Worm (Caenorhabditis elegans) whole organism, L4 larva: Measurements from ENCODE around the gene mdt-9.

Experiments used
- D1046.2 ChIP-seq: fragments of 200-800 bp; sonication (Bioruptor generic); IDR thresholded peaks from 2 replicates; pipeline ENCODE4 v1.3.6; 2022; ENCODE audit warnings: missing genetic modification characterization, missing compliant biosample characterization
- ama-1 ChIP-seq: fragments of 150-350 bp; optimal IDR thresholded peaks from 2 replicates; lab custom pipeline; 2014; ENCODE audit warnings: inconsistent platforms, mixed read lengths
- dve-1 ChIP-seq: sonication (generic microtip); optimal IDR thresholded peaks from 2 replicates; lab custom pipeline; 2017; ENCODE audit warnings: antibody characterized with exemption, mild to moderate bottlenecking, missing genetic modification characterization, missing compliant biosample characterization; ENCODE audit not compliant: insufficient read depth
- fkh-10 ChIP-seq: fragments of 150-350 bp; optimal IDR thresholded peaks from 2 replicates; lab custom pipeline; 2014; ENCODE audit warnings: missing biosample characterization, missing genetic modification reagents, missing genetic modification characterization
- fos-1 ChIP-seq: fragments of 150-350 bp; optimal IDR thresholded peaks from 2 replicates; lab custom pipeline; 2014; ENCODE audit warnings: missing biosample characterization, missing genetic modification characterization
- mdl-1 ChIP-seq, 2 experiments: fragments of 150-350 bp in 1 of 2; sonication (generic microtip) in 1 of 2; optimal IDR thresholded peaks; 2 replicates each; lab custom pipeline; 2014 to 2017; ENCODE audit warnings: missing biosample characterization in 2 of 2, missing genetic modification characterization in 2 of 2
- nhr-11 ChIP-seq: fragments of 150-350 bp; optimal IDR thresholded peaks from 2 replicates; lab custom pipeline; 2014; ENCODE audit warnings: missing biosample characterization, missing genetic modification characterization
- nhr-42 ChIP-seq: fragments of 200-800 bp; sonication (Bioruptor generic); IDR thresholded peaks from 2 replicates; pipeline ENCODE4 v1.3.6; 2022; ENCODE audit warnings: missing genetic modification characterization, missing compliant biosample characterization
- pha-4 ChIP-seq, 2 experiments: fragments of 150-350 bp in 1 of 2; fragments of 200-800 bp in 1 of 2; sonication (Bioruptor generic) in 1 of 2; IDR thresholded peaks in 1 of 2; optimal IDR thresholded peaks in 1 of 2; 2 replicates each; pipeline versions ENCODE4 v1.3.6 to Lab custom; 2014 to 2022; ENCODE audit warnings: missing genetic modification characterization in 2 of 2, missing genetic modification reagents in 2 of 2, missing biosample characterization in 1 of 2, missing compliant biosample characterization in 1 of 2
- saeg-2 ChIP-seq: fragments of 200-800 bp; sonication (Bioruptor generic); IDR thresholded peaks from 2 replicates; pipeline ENCODE4 v1.3.6; 2022; ENCODE audit warnings: missing genetic modification reagents, missing genetic modification characterization, missing compliant biosample characterization
- snpc-4 ChIP-seq: fragments of 150-350 bp; optimal IDR thresholded peaks from 2 replicates; lab custom pipeline; 2014; ENCODE audit warnings: missing biosample characterization, missing genetic modification characterization
- ztf-11 ChIP-seq: fragments of 150-350 bp; optimal IDR thresholded peaks from 2 replicates; lab custom pipeline; 2014; ENCODE audit warnings: missing biosample characterization, missing genetic modification characterization

DNA sequence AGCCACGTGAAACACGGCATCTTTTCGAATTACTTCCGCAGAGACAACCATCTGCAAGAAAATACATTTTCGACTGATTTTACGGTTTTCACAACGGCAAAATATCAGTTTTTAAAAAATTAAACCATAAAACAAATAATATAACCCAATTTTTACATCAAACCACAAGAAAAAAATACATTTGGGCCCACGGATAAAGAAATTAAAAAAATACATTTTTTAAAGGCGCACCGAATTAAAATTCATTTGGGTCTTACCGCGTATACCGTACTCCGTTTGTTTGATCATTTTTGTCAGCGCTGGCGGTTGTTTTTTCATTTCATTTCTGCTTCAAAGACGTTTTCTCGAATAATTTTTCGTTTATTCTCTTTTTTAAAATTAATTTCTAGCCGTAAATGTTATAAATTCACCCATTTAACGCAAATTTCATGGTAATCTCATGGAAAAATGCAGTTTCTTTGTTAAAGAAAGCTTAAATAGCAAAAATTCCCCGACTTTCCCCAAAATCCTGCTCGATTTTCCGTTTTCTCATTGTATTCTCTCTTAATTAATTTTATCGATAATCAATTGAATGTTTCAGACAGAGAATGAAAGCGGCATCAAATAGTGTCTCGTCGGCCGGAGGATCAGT lies 32.9 kb upstream of the mdt-9 start, which contains the start of the genes rec-8 and mex-5:
- no peak for TF ChIP-seq ama-1
- TF ChIP-seq D1046.2: no peak
- TF ChIP-seq ztf-11 (tag; lab: Kevin White, UChicago): no peak
- no peak for TF ChIP-seq fkh-10 (GFP tag; lab: Kevin White, UChicago)
- no peak for TF ChIP-seq nhr-11
- TF ChIP-seq nhr-42: no peak
- no peak for TF ChIP-seq mdl-1 (tag; optimal IDR thresholded peaks at IDR 0.05; lab: Kevin White, UChicago)
- no peak for TF ChIP-seq dve-1 (tag; lab: Kevin White, UChicago)
- no peak for TF ChIP-seq fos-1 (tag; lab: Kevin White, UChicago)
- no peak for TF ChIP-seq pha-4 (GFP tag; IDR thresholded peaks at IDR 0.05; lab: Robert Waterston, UW)
- TF ChIP-seq pha-4 (tag; optimal IDR thresholded peaks at IDR 0.05; lab: Kevin White, UChicago): no peak
- TF ChIP-seq snpc-4 (tag; lab: Kevin White, UChicago): no peak
- no peak for TF ChIP-seq saeg-2
